Worm (Caenorhabditis elegans) whole organism, L4 larva: Measurements from ENCODE around the gene R13H4.7.

ENCODE experiments used
- F49E8.2 ChIP-seq: sonication (generic microtip); optimal IDR thresholded peaks from 2 replicates; lab custom pipeline; 2016; ENCODE audit warnings: missing compliant biosample characterization, mild to moderate bottlenecking, missing genetic modification characterization, borderline replicate concordance
- ceh-28 ChIP-seq: fragments of 150-350 bp; optimal IDR thresholded peaks from 2 replicates; lab custom pipeline; 2014; ENCODE audit warnings: missing biosample characterization, missing genetic modification reagents, missing genetic modification characterization
- ceh-82 ChIP-seq: sonication (generic microtip); optimal IDR thresholded peaks from 2 replicates; lab custom pipeline; 2017; ENCODE audit warnings: missing biosample characterization, missing genetic modification characterization
- ces-1 ChIP-seq: fragments of 150-350 bp; sonication (generic microtip); optimal IDR thresholded peaks from 4 replicates; lab custom pipeline; 2014; ENCODE audit warnings: missing biosample characterization, missing genetic modification reagents, missing genetic modification characterization
- nhr-25 ChIP-seq: sonication (generic microtip); optimal IDR thresholded peaks from 2 replicates; lab custom pipeline; 2017; ENCODE audit warnings: missing genetic modification characterization, mild to moderate bottlenecking, missing compliant biosample characterization, antibody characterized with exemption, moderate library complexity, borderline replicate concordance; ENCODE audit not compliant: insufficient read depth
- nhr-6 ChIP-seq: fragments of 150-350 bp; optimal IDR thresholded peaks from 2 replicates; lab custom pipeline; 2014; ENCODE audit warnings: missing biosample characterization, missing genetic modification characterization
- pqm-1 ChIP-seq: sonication (generic microtip); optimal IDR thresholded peaks from 2 replicates; lab custom pipeline; 2017; ENCODE audit warnings: missing biosample characterization, missing genetic modification characterization
- unc-39 ChIP-seq: sonication (generic microtip); optimal IDR thresholded peaks from 2 replicates; lab custom pipeline; 2017; ENCODE audit warnings: missing biosample characterization, missing genetic modification characterization
- unc-62 ChIP-seq, 3 experiments: fragments of 150-350 bp in 1 of 3; sonication (generic microtip); optimal IDR thresholded peaks in 2 of 3; peaks in 1 of 3; 1 replicate in 1 of 3; 2 replicates in 2 of 3; lab custom pipeline; 2014 to 2017; ENCODE audit warnings: missing biosample characterization in 3 of 3, missing genetic modification characterization in 3 of 3, missing genetic modification reagents in 3 of 3, missing genotype in 1 of 3

- TF ChIP-seq ceh-28 (tag; lab: Kevin White, UChicago) (no peak), unc-62 (GFP tag; optimal IDR thresholded peaks at IDR 0.05 in 1 of 2; lab: Kevin White, UChicago) (no peak), unc-62 (tag; optimal IDR thresholded peaks at IDR 0.05; lab: Kevin White, UChicago) (no peak), nhr-6 (tag; lab: Kevin White, UChicago) (no peak), nhr-25 (tag; lab: Kevin White, UChicago) (no peak), pqm-1 (tag; lab: Kevin White, UChicago) (no peak), F49E8.2 (tag; lab: Kevin White, UChicago) (no peak), ces-1 (GFP tag; lab: Kevin White, UChicago) (no peak), unc-39 (tag; lab: Kevin White, UChicago) (no peak), ceh-82 (tag; lab: Kevin White, UChicago) (no peak)
Observed at ce11 chrV:11826967-11827366, 41.1 kb downstream of the R13H4.7 start, which contains the start of the genes mpst-1 and D2023.6.
